Worm (Caenorhabditis elegans) whole organism, young adult: ENCODE results near the gene srj-24.
A peak's percentile ranks its signal among the peaks of the same experiment; 100 is the strongest.

Source experiments
- F22D6.2 ChIP-seq: sonication (generic microtip); optimal IDR thresholded peaks from 2 replicates; lab custom pipeline; 2016; ENCODE audit warnings: mild to moderate bottlenecking, missing genetic modification characterization, missing compliant biosample characterization
- F49E8.2 ChIP-seq: sonication (generic microtip); optimal IDR thresholded peaks from 3 replicates; lab custom pipeline; 2017; ENCODE audit warnings: missing genetic modification characterization, mild to moderate bottlenecking, missing compliant biosample characterization, antibody characterized with exemption, moderate library complexity; ENCODE audit not compliant: insufficient read depth
- F55B11.4 ChIP-seq: sonication (generic microtip); optimal IDR thresholded peaks from 2 replicates; lab custom pipeline; 2016; ENCODE audit warnings: missing compliant biosample characterization, missing genetic modification characterization, borderline replicate concordance; ENCODE audit not compliant: insufficient read depth
- Y79H2A.3 ChIP-seq: fragments of 200-800 bp; sonication (Bioruptor generic); conservative IDR thresholded peaks from 2 replicates; pipeline ENCODE4 v1.3.6; 2022; ENCODE audit warnings: missing genetic modification reagents, missing genetic modification characterization, missing compliant biosample characterization
- ama-1 ChIP-seq, 3 experiments: fragments of 150-350 bp in 1 of 3; sonication (generic microtip) in 2 of 3; optimal IDR thresholded peaks; 2 replicates each; lab custom pipeline; 2014 to 2018; ENCODE audit warnings: missing biosample characterization in 2 of 3, missing genetic modification characterization in 2 of 3, missing genetic modification reagents in 2 of 3
- aptf-3 ChIP-seq: fragments of 200-800 bp; sonication (Bioruptor generic); IDR thresholded peaks from 2 replicates; pipeline ENCODE4 v1.3.6; 2022; ENCODE audit warnings: missing genetic modification characterization, missing compliant biosample characterization
- atf-7 ChIP-seq: sonication (generic microtip); optimal IDR thresholded peaks from 2 replicates; lab custom pipeline; 2017; ENCODE audit warnings: mild to moderate bottlenecking, missing genetic modification characterization, missing compliant biosample characterization
- fkh-3 ChIP-seq: sonication (generic microtip); optimal IDR thresholded peaks from 2 replicates; lab custom pipeline; 2016; ENCODE audit warnings: mild to moderate bottlenecking, missing genetic modification characterization, missing compliant biosample characterization
- let-526 ChIP-seq: fragments of 200-800 bp; sonication (Bioruptor generic); IDR thresholded peaks from 2 replicates; pipeline ENCODE4 v1.3.6; 2022; ENCODE audit warnings: missing genetic modification reagents, missing genetic modification characterization, missing compliant biosample characterization
- lin-54 ChIP-seq: fragments of 200-800 bp; sonication (Bioruptor generic); optimal IDR thresholded peaks from 2 replicates; lab custom pipeline; 2018; ENCODE audit warnings: mild to moderate bottlenecking, missing genetic modification characterization, missing compliant biosample characterization
- nfya-1 ChIP-seq: sonication (generic microtip); optimal IDR thresholded peaks from 2 replicates; lab custom pipeline; 2017; ENCODE audit warnings: antibody characterized with exemption, missing compliant biosample characterization, missing genetic modification characterization, borderline replicate concordance; ENCODE audit not compliant: insufficient read depth
- snpc-1.3 ChIP-seq: sonication (generic microtip); optimal IDR thresholded peaks from 2 replicates; lab custom pipeline; 2017; ENCODE audit warnings: missing genetic modification characterization, mild to moderate bottlenecking, missing compliant biosample characterization, antibody characterized with exemption, moderate library complexity, missing genotype, missing genetic modification reagents; ENCODE audit not compliant: insufficient read depth
- sptf-2 ChIP-seq: fragments of 200-800 bp; sonication (Bioruptor generic); optimal IDR thresholded peaks from 2 replicates; lab custom pipeline; 2018; ENCODE audit warnings: mild to moderate bottlenecking, missing genetic modification characterization, missing compliant biosample characterization

ce11 chrV:774875-775359 is 36.2 kb upstream of the srj-24 start, which contains the start of gene srbc-58:
- no peak for TF ChIP-seq Y79H2A.3 (GFP tag; lab: Robert Waterston, UW)
- no peak for TF ChIP-seq ama-1 (optimal IDR thresholded peaks at IDR 0.05; lab: Kevin White, UChicago)
- TF ChIP-seq ama-1 (GFP tag; optimal IDR thresholded peaks at IDR 0.05; lab: Kevin White, UChicago), result peak in 1 of 2 experiments; percentile 52
- TF ChIP-seq sptf-2 (GFP tag; lab: Kevin White, UChicago), result no peak
- no peak for TF ChIP-seq F55B11.4 (tag; lab: Kevin White, UChicago)
- peak; percentile 77 for TF ChIP-seq lin-54
- peak; percentile 43 for TF ChIP-seq F49E8.2
- no peak for TF ChIP-seq aptf-3
- no peak for TF ChIP-seq fkh-3 (tag; lab: Kevin White, UChicago)
- TF ChIP-seq snpc-1.3 (tag; lab: Kevin White, UChicago), result no peak
- TF ChIP-seq let-526 (GFP tag; lab: Robert Waterston, UW), result no peak
- TF ChIP-seq atf-7, result no peak
- no peak for TF ChIP-seq F22D6.2 (tag; lab: Kevin White, UChicago)
- TF ChIP-seq nfya-1 (tag; lab: Kevin White, UChicago), result no peak
